Fruit fly (Drosophila melanogaster) whole organism: Measurements from ENCODE around the gene CG42302.

Experiments
- CG8478 ChIP-seq: fragments of >200 bp; optimal IDR thresholded peaks from 2 replicates; lab custom pipeline; 2018; ENCODE audit warnings: inconsistent platforms
- Dll ChIP-seq: fragments of >200 bp; optimal IDR thresholded peaks from 2 replicates; lab custom pipeline; 2017
- EcR ChIP-seq, 2 experiments: fragments of >200 bp; optimal IDR thresholded peaks; 2 replicates each; lab custom pipeline; 2017; ENCODE audit warnings: missing biosample characterization in 2 of 2, missing genetic modification characterization in 2 of 2, missing genetic modification reagents in 2 of 2
- pan ChIP-seq: fragments of >200 bp; optimal IDR thresholded peaks from 2 replicates; lab custom pipeline; 2017
- usp ChIP-seq: fragments of >200 bp; optimal IDR thresholded peaks from 2 replicates; lab custom pipeline; 2017; ENCODE audit warnings: missing biosample characterization, missing genetic modification characterization, mixed read lengths

DNA sequence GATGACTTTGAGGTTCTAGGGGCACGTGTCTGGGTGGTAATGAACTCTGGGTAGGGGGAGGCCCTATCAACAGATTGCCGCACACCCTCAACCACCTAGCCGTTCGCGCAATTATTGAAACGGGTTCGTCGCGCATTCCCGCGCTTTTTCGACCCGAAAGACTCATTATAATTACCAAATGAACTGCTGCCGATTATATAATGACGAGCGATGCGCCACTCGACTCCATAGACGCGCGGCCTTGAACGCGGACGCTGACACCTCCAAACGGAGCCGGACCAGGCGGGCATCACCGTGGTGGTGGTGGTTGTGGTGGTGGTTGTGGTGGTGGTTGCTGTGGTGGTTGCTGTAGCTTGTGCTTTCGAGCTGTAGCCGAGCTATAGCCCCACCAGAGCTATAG, 24.9 kb downstream of the CG42302 start:
- TF ChIP-seq usp (GFP tag; lab: Kevin White, UChicago) (no peak), Dll (lab: Kevin White, UChicago) (no peak), EcR (GFP tag; optimal IDR thresholded peaks at IDR 0.05; lab: Kevin White, UChicago) (no peak), pan (lab: Kevin White, UChicago) (no peak), CG8478 (no peak)
